Fruit fly (Drosophila melanogaster) whole organism, adult: ENCODE measurements around the gene Ubr3.

ENCODE experiments used
- CG7045 ChIP-seq: fragments of 200-800 bp; sonication (Bioruptor generic); optimal IDR thresholded peaks from 2 replicates; lab custom pipeline; 2017; ENCODE audit warnings: missing biosample characterization, mild to moderate bottlenecking, missing genetic modification characterization
- CG7101 ChIP-seq: fragments of 200-800 bp; sonication (Bioruptor generic); optimal IDR thresholded peaks from 2 replicates; lab custom pipeline; 2018; ENCODE audit warnings: missing biosample characterization, mild to moderate bottlenecking, missing genetic modification characterization, moderate library complexity
- Mnt ChIP-seq: fragments of 200-800 bp; sonication (Bioruptor generic); optimal IDR thresholded peaks from 2 replicates; lab custom pipeline; 2016; ENCODE audit warnings: missing biosample characterization, mild to moderate bottlenecking, missing genetic modification characterization
- kay ChIP-seq: fragments of 200-800 bp; sonication (Bioruptor generic); peaks from one replicate; lab custom pipeline; 2016; ENCODE audit warnings: missing biosample characterization, missing genetic modification characterization, borderline replicate concordance
- pad ChIP-seq: fragments of 200-800 bp; sonication (Bioruptor generic); optimal IDR thresholded peaks from 3 replicates; lab custom pipeline; 2017; ENCODE audit warnings: missing biosample characterization, missing genetic modification characterization, mild to moderate bottlenecking, moderate library complexity, missing genetic modification reagents
- tj ChIP-seq: fragments of 200-800 bp; sonication (Bioruptor generic); optimal IDR thresholded peaks from 3 replicates; lab custom pipeline; 2017; ENCODE audit warnings: missing biosample characterization, mild to moderate bottlenecking, missing genetic modification characterization, moderate library complexity

DNA sequence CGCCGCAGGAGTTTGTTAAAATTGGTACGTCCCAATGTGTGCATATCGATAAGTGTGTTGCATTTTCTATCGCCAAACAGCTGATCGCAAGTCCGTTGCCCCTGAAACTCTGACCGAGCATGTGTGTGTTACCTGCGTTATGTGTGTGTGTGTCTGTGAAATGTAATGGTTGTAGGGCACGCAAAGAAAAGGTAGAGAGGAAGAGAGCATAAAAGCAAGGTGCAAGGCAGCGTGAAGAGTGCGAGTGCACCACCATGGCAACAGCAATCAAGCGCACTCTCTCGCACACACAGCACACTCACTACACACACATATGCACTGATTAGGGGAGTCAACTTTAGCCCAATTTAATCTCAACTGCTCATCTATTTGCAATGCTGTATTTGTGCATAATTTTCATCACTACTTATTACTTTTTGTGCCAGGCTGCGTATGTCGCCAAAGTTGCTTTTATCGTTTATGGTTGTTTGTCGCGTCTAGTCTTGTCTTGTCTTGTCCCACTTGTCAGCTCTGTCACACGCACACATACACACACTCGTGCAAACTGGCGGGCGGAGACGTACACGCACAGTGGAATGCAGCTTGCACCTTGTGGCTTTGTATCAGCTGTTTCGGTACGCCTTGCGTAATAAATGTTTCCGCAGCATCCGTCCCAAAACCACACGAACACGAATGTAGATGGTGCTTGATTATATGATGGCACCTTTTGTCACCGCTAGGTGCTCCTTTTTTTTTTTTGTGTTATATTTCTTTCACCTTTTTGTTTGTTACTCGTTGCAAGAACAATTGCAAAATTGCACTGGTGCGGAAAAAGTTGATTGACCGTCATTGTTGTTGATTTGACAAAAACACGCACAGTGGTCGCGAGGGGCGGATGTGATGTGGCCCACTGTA, 2.1 kb downstream of the Ubr3 start:
- TF ChIP-seq kay (GFP tag; lab: Kevin White, UChicago) (no peak), CG7101 (peak; percentile 75), pad (GFP tag; lab: Kevin White, UChicago) (peak; percentile 89), Mnt (peak; percentile 69), CG7045 (GFP tag; lab: Kevin White, UChicago) (peak; percentile 86), tj (GFP tag; lab: Kevin White, UChicago) (peak; percentile 85)
